Worm (Caenorhabditis elegans) whole organism, L4/young adult: ENCODE results near the gene frm-8.

Experiments used
- dao-5 ChIP-seq: sonication (generic microtip); optimal IDR thresholded peaks from 2 replicates; lab custom pipeline; 2016; ENCODE audit warnings: missing genotype, missing genetic modification characterization, moderate library complexity, missing compliant biosample characterization
- him-1 ChIP-seq: sonication (generic microtip); optimal IDR thresholded peaks from 2 replicates; lab custom pipeline; 2016; ENCODE audit warnings: missing genotype, missing genetic modification reagents, missing genetic modification characterization, missing compliant biosample characterization

DNA sequence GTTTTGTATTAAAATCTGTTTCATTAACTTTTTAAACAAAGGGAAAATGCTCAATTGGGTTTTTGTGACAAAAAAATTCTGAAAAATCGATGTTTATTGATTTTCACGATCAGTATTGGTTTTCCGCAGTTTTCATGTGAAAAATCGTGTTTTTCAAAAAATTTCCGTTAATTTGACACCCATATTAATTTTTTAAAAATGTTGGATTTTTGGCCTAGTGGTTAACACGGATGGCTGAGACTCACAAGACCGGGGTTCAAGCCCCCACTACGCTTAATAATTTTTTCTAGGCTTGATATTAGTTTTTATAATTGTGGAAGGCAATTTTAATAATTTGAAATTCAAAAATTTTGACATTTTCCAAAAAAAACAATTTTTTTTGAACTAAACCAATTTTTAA lies 28.3 kb downstream of the frm-8 start:
- TF ChIP-seq him-1 (tag; lab: Kevin White, UChicago), result no peak
- no peak for TF ChIP-seq dao-5
